Fruit fly (Drosophila melanogaster): ENCODE measurements around the gene CG15399.

Gene CG15399

DNA sequence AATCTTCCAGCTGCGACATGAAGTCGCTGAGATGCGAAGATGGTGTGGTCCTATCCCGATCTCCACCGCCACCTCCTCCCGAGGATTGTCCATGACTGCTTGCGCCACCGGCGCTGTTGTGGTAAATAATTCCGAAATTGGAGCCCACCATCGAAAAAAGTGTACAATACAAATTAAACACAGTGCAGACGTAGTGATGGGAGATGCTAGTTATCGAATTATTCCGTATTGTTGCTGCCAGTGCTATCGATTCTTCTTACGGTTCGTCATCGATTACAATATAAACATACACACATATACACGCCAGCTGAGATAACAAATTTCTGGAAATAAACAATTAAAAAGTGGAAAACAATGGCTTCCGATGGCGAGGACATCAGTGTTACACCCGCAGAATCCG is 3.9 kb downstream of the CG15399 start, which contains the start of the genes Taf10b and Taf10 (continued):
- peak; percentile 81 for TF ChIP-seq amos (GFP tag; IDR thresholded peaks at IDR 0.05; ENCODE audit: partially characterized antibody)
- TF ChIP-seq CG42726 (GFP tag; IDR thresholded peaks at IDR 0.05; ENCODE audit: partially characterized antibody): peak; percentile 51; the same call in 1 of the 2 replicates
- TF ChIP-seq pum (GFP tag; optimal IDR thresholded peaks at IDR 0.05): no peak
- TF ChIP-seq inv (GFP tag; IDR thresholded peaks at IDR 0.05; ENCODE audit: partially characterized antibody): peak; percentile 63
- TF ChIP-seq CG13624 (GFP tag; optimal IDR thresholded peaks at IDR 0.05): peak; percentile 21
- peak; percentile 56 for TF ChIP-seq CG8388 (GFP tag; optimal IDR thresholded peaks at IDR 0.05)
- TF ChIP-seq Sry-δ (GFP tag; optimal IDR thresholded peaks at IDR 0.05): peak; percentile 93
- TF ChIP-seq vvl (GFP tag; IDR thresholded peaks at IDR 0.05): peak; percentile 57
- TF ChIP-seq hb (GFP tag; IDR thresholded peaks at IDR 0.05; ENCODE audit: partially characterized antibody): peak; percentile 79; the same call in 2 of the 3 replicates
- peak; percentile 13 for TF ChIP-seq CG12391 (tag; optimal IDR thresholded peaks at IDR 0.05)
- TF ChIP-seq E2f2 (GFP tag; IDR thresholded peaks at IDR 0.05): peak; percentile 64
- TF ChIP-seq CG32532 (GFP tag; IDR thresholded peaks at IDR 0.05): 0 out of 2 replicates have a peak, but pooled peaks have one; percentile 12
- TF ChIP-seq MESR4 (GFP tag; optimal IDR thresholded peaks at IDR 0.05): peak; percentile 89
- TF ChIP-seq hbn (GFP tag; IDR thresholded peaks at IDR 0.05; ENCODE audit: partially characterized antibody): peak; percentile 84
- TF ChIP-seq CG3281 (GFP tag; optimal IDR thresholded peaks at IDR 0.05): no peak
- TF ChIP-seq CG7745 (tag; optimal IDR thresholded peaks at IDR 0.05): no peak
- TF ChIP-seq Doc3 (GFP tag; IDR thresholded peaks at IDR 0.05; ENCODE audit: partially characterized antibody): peak; percentile 65; the same call in 2 of the 3 replicates
- peak; percentile 3 for TF ChIP-seq kah (GFP tag; optimal IDR thresholded peaks at IDR 0.05)
- TF ChIP-seq CG1529 (GFP tag; optimal IDR thresholded peaks at IDR 0.05): no peak
- peak; percentile 48 for TF ChIP-seq sd (tag; optimal IDR thresholded peaks at IDR 0.05)
- peak; percentile 41; the same call in 1 of the 2 replicates for TF ChIP-seq CG9932 (GFP tag; IDR thresholded peaks at IDR 0.05)
- TF ChIP-seq dati (GFP tag; IDR thresholded peaks at IDR 0.05): 0 out of 2 replicates have a peak, but pooled peaks have one; percentile 11
- no peak for TF ChIP-seq CG18764 (GFP tag; optimal IDR thresholded peaks at IDR 0.05)
- TF ChIP-seq phol (tag; optimal IDR thresholded peaks at IDR 0.05): peak; percentile 1
- TF ChIP-seq CG7271 (tag; optimal IDR thresholded peaks at IDR 0.05): no peak
- peak; percentile 15 for TF ChIP-seq CG10147 (GFP tag; optimal IDR thresholded peaks at IDR 0.05)
- peak; percentile 76 for TF ChIP-seq CG34376 (GFP tag; optimal IDR thresholded peaks at IDR 0.05)
- TF ChIP-seq dmrt99B (tag; optimal IDR thresholded peaks at IDR 0.05): no peak
- no peak for TF ChIP-seq CG14441 (GFP tag; IDR thresholded peaks at IDR 0.05)
- TF ChIP-seq CG14965 (GFP tag; optimal IDR thresholded peaks at IDR 0.05; ENCODE audit: borderline replicate concordance): no peak
- TF ChIP-seq CG16813 (GFP tag; IDR thresholded peaks at IDR 0.05; ENCODE audit: partially characterized antibody): peak; percentile 73
- TF ChIP-seq nerfin-2 (GFP tag; IDR thresholded peaks at IDR 0.05; ENCODE audit: partially characterized antibody): peak; percentile 93
- TF ChIP-seq Chrac-16 (GFP tag; optimal IDR thresholded peaks at IDR 0.05): no peak
- TF ChIP-seq CG11560 (tag; IDR thresholded peaks at IDR 0.05): peak; percentile 57; the same call in 2 of the 3 replicates
- no peak for TF ChIP-seq CG12155 (GFP tag; optimal IDR thresholded peaks at IDR 0.05)
- 0 out of 2 replicates have a peak, but pooled peaks have one; percentile 48 for TF ChIP-seq CG32767 (GFP tag; IDR thresholded peaks at IDR 0.05)
- TF ChIP-seq cg (GFP tag; optimal IDR thresholded peaks at IDR 0.05): peak; percentile 73
- peak; percentile 49 for TF ChIP-seq CG15514 (GFP tag; optimal IDR thresholded peaks at IDR 0.05)
- TF ChIP-seq CG34224 (GFP tag; IDR thresholded peaks at IDR 0.05; ENCODE audit: partially characterized antibody): peak; percentile 95
- TF ChIP-seq vnd (GFP tag; IDR thresholded peaks at IDR 0.05; ENCODE audit: partially characterized antibody): peak; percentile 70
- peak; percentile 71 for TF ChIP-seq CG4617 (GFP tag; optimal IDR thresholded peaks at IDR 0.05; ENCODE audit: borderline replicate concordance)
- TF ChIP-seq ERR (GFP tag; optimal IDR thresholded peaks at IDR 0.05): peak; percentile 6
- peak; percentile 80 for TF ChIP-seq ato (GFP tag; IDR thresholded peaks at IDR 0.05; ENCODE audit: partially characterized antibody)
- TF ChIP-seq Scr (GFP tag; IDR thresholded peaks at IDR 0.05; ENCODE audit: partially characterized antibody): peak; percentile 81
- peak; percentile 97 for TF ChIP-seq Dref (GFP tag; IDR thresholded peaks at IDR 0.05)
- 0 out of 2 replicates have a peak, but pooled peaks have one; percentile 24 for TF ChIP-seq HLH3B (GFP tag; IDR thresholded peaks at IDR 0.05)
- peak; percentile 36 for TF ChIP-seq Nf-YC (tag; optimal IDR thresholded peaks at IDR 0.05)
- TF ChIP-seq CG1603 (tag; optimal IDR thresholded peaks at IDR 0.05): peak; percentile 62

Data from whole organism, embryonic.